Worm (Caenorhabditis elegans): Measurements from ENCODE around the gene nuo-3.

DNA sequence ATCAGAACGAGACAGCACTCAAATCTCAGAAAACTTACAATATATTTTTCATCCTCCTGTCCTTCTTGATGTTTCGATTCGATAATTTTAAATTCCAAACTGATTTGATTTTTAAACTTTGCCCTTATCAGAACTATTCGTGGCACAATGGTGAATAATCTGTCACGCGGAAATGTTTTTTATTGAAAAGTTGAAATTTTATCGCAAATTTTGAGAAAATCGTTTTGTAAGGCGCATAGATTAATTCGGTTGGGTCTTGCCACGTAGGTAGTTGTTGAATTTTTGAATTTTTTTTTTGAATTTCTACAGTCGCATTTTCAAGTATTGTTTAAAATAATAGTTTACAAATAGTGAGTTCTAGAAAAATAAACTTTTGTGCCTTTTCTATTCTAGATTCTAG, 36.5 kb downstream of the nuo-3 start, which contains the start of gene ptp-5.2:
- TF ChIP-seq nhr-90 (tag; optimal IDR thresholded peaks at IDR 0.05) (no peak), ets-4 (GFP tag; optimal IDR thresholded peaks at IDR 0.05) (no peak), F49E8.2 (tag; optimal IDR thresholded peaks at IDR 0.05; ENCODE audit: insufficient read depth) (no peak), nhr-120 (GFP tag; IDR thresholded peaks at IDR 0.05) (no peak), hsf-1 (GFP tag; IDR thresholded peaks at IDR 0.05) (no peak)
